Fruit fly (Drosophila melanogaster): ENCODE results near the gene CG13829.

- TF ChIP-seq Pif1A (GFP tag; optimal IDR thresholded peaks at IDR 0.05) (no peak), CG17806 (tag; optimal IDR thresholded peaks at IDR 0.05) (no peak)
Observed at dm6 chr3R:23132299-23132698, 28.8 kb downstream of the CG13829 start.

All from whole organism, pupa.